Worm (Caenorhabditis elegans): ENCODE data around the gene K04A8.19.

The K04A8.19 gene

DNA sequence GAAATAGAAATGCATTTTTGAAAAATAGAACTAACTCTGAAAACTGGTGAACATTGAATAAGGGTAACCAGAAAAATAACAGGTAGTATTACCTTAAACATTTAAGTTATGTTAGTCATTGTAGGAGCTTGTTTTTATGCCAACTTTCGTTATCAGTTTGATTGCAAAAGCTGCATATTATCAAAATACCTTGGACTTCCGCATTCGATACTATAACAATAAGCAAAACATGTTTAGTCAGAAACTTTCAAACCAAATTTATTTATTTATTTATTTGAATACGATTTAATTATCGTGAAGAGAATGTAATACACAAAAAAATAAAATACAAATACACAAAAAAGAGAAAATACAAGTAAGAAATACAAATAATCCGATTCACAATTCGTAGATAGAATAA, at the start of gene K04A8.19:
K04A8.19 (minus strand) TSS at position 101 of the 400 bp plus-strand sequence.
- TF ChIP-seq fkh-10 (GFP tag; optimal IDR thresholded peaks at IDR 0.05): no peak
- TF ChIP-seq snpc-4 (tag; optimal IDR thresholded peaks at IDR 0.05): no peak
- no peak for TF ChIP-seq F26F4.8 (GFP tag; conservative IDR thresholded peaks at IDR 0.05)
- TF ChIP-seq aly-2 (tag; optimal IDR thresholded peaks at IDR 0.05): no peak
- no peak for TF ChIP-seq gei-8 (GFP tag; optimal IDR thresholded peaks at IDR 0.05)
- TF ChIP-seq saeg-2 (GFP tag; IDR thresholded peaks at IDR 0.05): no peak
- no peak for TF ChIP-seq R02D3.7 (tag; optimal IDR thresholded peaks at IDR 0.05)
- TF ChIP-seq nhr-42 (GFP tag; IDR thresholded peaks at IDR 0.05): no peak
- TF ChIP-seq F10B5.3 (tag; optimal IDR thresholded peaks at IDR 0.05): no peak
- no peak for TF ChIP-seq F44E2.7 (GFP tag; IDR thresholded peaks at IDR 0.05)
- no peak for TF ChIP-seq lin-13 (GFP tag; optimal IDR thresholded peaks at IDR 0.05)
- TF ChIP-seq mep-1 (tag; optimal IDR thresholded peaks at IDR 0.05): no peak
- TF ChIP-seq T20F7.1 (GFP tag; optimal IDR thresholded peaks at IDR 0.05): no peak
- no peak for TF ChIP-seq lir-3 (tag; optimal IDR thresholded peaks at IDR 0.05)
- TF ChIP-seq zfp-2 (tag; optimal IDR thresholded peaks at IDR 0.05): no peak
- TF ChIP-seq lin-15B (tag; optimal IDR thresholded peaks at IDR 0.05): no peak
- no peak for TF ChIP-seq ctbp-1 (GFP tag; IDR thresholded peaks at IDR 0.05)

DNA sequence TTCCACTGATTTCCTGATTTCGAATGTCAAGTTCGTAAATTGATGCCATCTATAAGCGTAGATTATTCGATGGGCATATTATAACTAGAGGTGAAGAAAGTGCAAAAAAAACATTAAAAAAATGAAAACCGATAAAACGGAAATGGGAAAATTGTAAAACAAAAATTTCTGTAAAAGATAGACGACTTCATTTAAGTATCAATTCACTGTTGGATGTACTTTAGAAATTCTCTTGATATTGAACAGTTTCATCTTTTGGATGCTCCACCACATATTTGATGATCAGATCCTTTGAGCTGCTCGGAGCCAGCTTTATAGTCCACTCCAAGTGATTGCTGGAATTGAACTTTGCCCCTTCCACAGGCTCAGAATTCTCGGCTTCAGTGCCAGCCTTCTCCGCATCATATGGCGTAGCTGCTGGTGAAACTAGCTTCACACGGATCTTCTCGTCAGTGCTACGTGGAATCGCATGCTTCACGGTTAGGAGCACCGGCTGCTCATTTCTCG, 48.4 kb upstream of the K04A8.19 start, which contains the start of gene ZK1055.6:
ZK1055.6 (minus strand) TSS at position 51 of the 507 bp plus-strand sequence.
- TF ChIP-seq lin-38 (GFP tag; IDR thresholded peaks at IDR 0.05): no peak
- TF ChIP-seq mep-1 (tag; optimal IDR thresholded peaks at IDR 0.05): no peak
- TF ChIP-seq zip-2 (tag; optimal IDR thresholded peaks at IDR 0.05): no peak
- no peak for TF ChIP-seq cey-2 (tag; optimal IDR thresholded peaks at IDR 0.05; ENCODE audit: borderline replicate concordance, insufficient read depth)
- TF ChIP-seq lim-7 (GFP tag; IDR thresholded peaks at IDR 0.05): no peak
- TF ChIP-seq zip-11 (GFP tag; IDR thresholded peaks at IDR 0.05): no peak
- no peak for TF ChIP-seq nhr-41 (GFP tag; IDR thresholded peaks at IDR 0.05)
- no peak for TF ChIP-seq R02D3.7 (tag; optimal IDR thresholded peaks at IDR 0.05)
- no peak for TF ChIP-seq hif-1 (tag; optimal IDR thresholded peaks at IDR 0.05)
- no peak for TF ChIP-seq ceh-20 (GFP tag; IDR thresholded peaks at IDR 0.05)
- TF ChIP-seq unc-62 (GFP tag; optimal IDR thresholded peaks at IDR 0.05 in 1 of 2): peak in 1 of 2 experiments; percentile 93
- TF ChIP-seq unc-62 (tag; optimal IDR thresholded peaks at IDR 0.05): no peak
- TF ChIP-seq dpl-1 (GFP tag; optimal IDR thresholded peaks at IDR 0.05): no peak
- no peak for TF ChIP-seq F10B5.3 (tag; optimal IDR thresholded peaks at IDR 0.05)
- TF ChIP-seq php-3 (GFP tag; IDR thresholded peaks at IDR 0.05): no peak
- TF ChIP-seq hlh-11 (tag; optimal IDR thresholded peaks at IDR 0.05): no peak
- TF ChIP-seq daf-12 (tag; optimal IDR thresholded peaks at IDR 0.05): no peak
- no peak for TF ChIP-seq Y105C5A.15 (GFP tag; IDR thresholded peaks at IDR 0.05)
- peak; percentile 18 for TF ChIP-seq aha-1 (tag)

- TF ChIP-seq T20F7.1 (GFP tag; optimal IDR thresholded peaks at IDR 0.05) (no peak), unc-39 (tag; optimal IDR thresholded peaks at IDR 0.05) (no peak), dpl-1 (GFP tag; optimal IDR thresholded peaks at IDR 0.05) (peak; percentile 85), Y48G9A.11 (GFP tag; IDR thresholded peaks at IDR 0.05) (peak; percentile 81), cey-2 (tag; optimal IDR thresholded peaks at IDR 0.05; ENCODE audit: borderline replicate concordance, insufficient read depth) (no peak), lin-39 (tag; optimal IDR thresholded peaks at IDR 0.05) (no peak), snpc-1.2 (GFP tag; IDR thresholded peaks at IDR 0.05) (peak; percentile 55; the same call in 1 of the 2 replicates), nhr-6 (tag; optimal IDR thresholded peaks at IDR 0.05) (peak; percentile 47), spr-1 (tag; optimal IDR thresholded peaks at IDR 0.05) (no peak), zip-2 (tag; optimal IDR thresholded peaks at IDR 0.05) (no peak), lin-1 (GFP tag; IDR thresholded peaks at IDR 0.05) (no peak), attf-4 (tag; optimal IDR thresholded peaks at IDR 0.05) (no peak), pqm-1 (tag; optimal IDR thresholded peaks at IDR 0.05) (no peak), nhr-28 (tag; optimal IDR thresholded peaks at IDR 0.05) (peak; percentile 35), sdz-12 (GFP tag; optimal IDR thresholded peaks at IDR 0.05) (no peak), saeg-2 (GFP tag; IDR thresholded peaks at IDR 0.05) (no peak), F10B5.3 (tag; optimal IDR thresholded peaks at IDR 0.05) (no peak), ceh-82 (tag; optimal IDR thresholded peaks at IDR 0.05) (no peak), nhr-111 (GFP tag; optimal IDR thresholded peaks at IDR 0.05) (no peak), nhr-25 (tag; optimal IDR thresholded peaks at IDR 0.05; ENCODE audit: borderline replicate concordance, insufficient read depth) (no peak), ceh-20 (GFP tag; IDR thresholded peaks at IDR 0.05) (no peak), lsy-2 (tag; optimal IDR thresholded peaks at IDR 0.05) (no peak)
These were observed 39.6 kb upstream of the K04A8.19 start, which contains the start of gene hcp-1 for ce11 chrV:6593700-6594244. TSS of gene hcp-1 (plus strand) at chrV:6594194.

All from whole organism, L4 larva.